Fruit fly (Drosophila melanogaster) whole organism, embryonic: ENCODE results near the gene NANS.

Experiments
- Abd-B ChIP-seq: fragments of 200-800 bp; sonication (Bioruptor generic); optimal IDR thresholded peaks from 2 replicates; lab custom pipeline; 2018; ENCODE audit warnings: missing biosample characterization, mild to moderate bottlenecking, missing genetic modification characterization, moderate library complexity
- CG10462 ChIP-seq: fragments of 200-800 bp; sonication (Bioruptor generic); optimal IDR thresholded peaks from 2 replicates; lab custom pipeline; 2016; ENCODE audit warnings: missing biosample characterization, missing genetic modification characterization
- CG10654 ChIP-seq: fragments of 200-800 bp; sonication (Bioruptor generic); optimal IDR thresholded peaks from 2 replicates; lab custom pipeline; 2016; ENCODE audit warnings: missing biosample characterization, missing genetic modification characterization
- CG12391 ChIP-seq: fragments of 200-800 bp; sonication (Bioruptor generic); optimal IDR thresholded peaks from 3 replicates; lab custom pipeline; 2018; ENCODE audit warnings: missing biosample characterization, mild to moderate bottlenecking, missing genetic modification characterization, moderate library complexity
- CG12744 ChIP-seq: fragments of 200-800 bp; sonication (Bioruptor generic); optimal IDR thresholded peaks from 2 replicates; lab custom pipeline; 2016; ENCODE audit warnings: missing biosample characterization, missing genetic modification characterization
- CG13424 ChIP-seq: fragments of 200-800 bp; sonication (Bioruptor generic); optimal IDR thresholded peaks from 2 replicates; lab custom pipeline; 2019; ENCODE audit warnings: missing biosample characterization, mild to moderate bottlenecking, missing genetic modification characterization, moderate library complexity
- CG15601 ChIP-seq: fragments of 200-800 bp; sonication (Bioruptor generic); optimal IDR thresholded peaks from 3 replicates; lab custom pipeline; 2019; ENCODE audit warnings: missing biosample characterization, mild to moderate bottlenecking, missing genetic modification characterization, moderate library complexity
- CG17568 ChIP-seq: fragments of 200-800 bp; sonication (Bioruptor generic); optimal IDR thresholded peaks from 2 replicates; lab custom pipeline; 2018; ENCODE audit warnings: missing biosample characterization, mild to moderate bottlenecking, missing genetic modification characterization, moderate library complexity
- CG2889 ChIP-seq: fragments of 200-800 bp; sonication (Bioruptor generic); IDR thresholded peaks from 3 replicates; pipeline ENCODE4 v1.3.6; 2022; ENCODE audit warnings: missing biosample characterization, missing genetic modification characterization
- CG33213 ChIP-seq: fragments of 200-800 bp; sonication (Bioruptor generic); optimal IDR thresholded peaks from 3 replicates; lab custom pipeline; 2016; ENCODE audit warnings: missing biosample characterization, missing genetic modification characterization
- CG34376 ChIP-seq: fragments of 200-800 bp; sonication (Bioruptor generic); optimal IDR thresholded peaks from 2 replicates; lab custom pipeline; 2018; ENCODE audit warnings: missing biosample characterization, mild to moderate bottlenecking, missing genetic modification characterization
- CG4707 ChIP-seq: fragments of 200-800 bp; sonication (Bioruptor generic); optimal IDR thresholded peaks from 2 replicates; lab custom pipeline; 2018; ENCODE audit warnings: missing biosample characterization, mild to moderate bottlenecking, missing genetic modification characterization, moderate library complexity
- CG5245 ChIP-seq: fragments of 200-800 bp; sonication (Bioruptor generic); optimal IDR thresholded peaks from 3 replicates; lab custom pipeline; 2016; ENCODE audit warnings: missing biosample characterization, missing genetic modification characterization
- CG6175 ChIP-seq: fragments of 200-800 bp; sonication (Bioruptor generic); IDR thresholded peaks from 3 replicates; pipeline ENCODE4 v1.3.6; 2022; ENCODE audit warnings: missing biosample characterization, missing genetic modification characterization
- CG6854 ChIP-seq: fragments of 200-800 bp; sonication (Bioruptor generic); optimal IDR thresholded peaks from 3 replicates; lab custom pipeline; 2017; ENCODE audit warnings: missing biosample characterization, mild to moderate bottlenecking, missing genetic modification characterization
- CG7928 ChIP-seq: fragments of 200-800 bp; sonication (Bioruptor generic); optimal IDR thresholded peaks from 2 replicates; lab custom pipeline; 2017; ENCODE audit warnings: missing biosample characterization, mild to moderate bottlenecking, missing genetic modification characterization
- CoRest ChIP-seq: fragments of 200-800 bp; sonication (Bioruptor generic); optimal IDR thresholded peaks from 3 replicates; lab custom pipeline; 2018; ENCODE audit warnings: missing biosample characterization, mild to moderate bottlenecking, missing genetic modification characterization, moderate library complexity
- Doc2 ChIP-seq: fragments of 200-800 bp; sonication (Bioruptor generic); IDR thresholded peaks from 2 replicates; pipeline ENCODE4 v1.3.6; 2022; ENCODE audit warnings: missing biosample characterization, missing genetic modification characterization
- E2f2 ChIP-seq: fragments of 200-800 bp; sonication (Bioruptor generic); IDR thresholded peaks from 2 replicates; pipeline ENCODE4 v1.3.6; 2022; ENCODE audit warnings: missing biosample characterization, missing genetic modification characterization
- HLH54F ChIP-seq: fragments of 200-800 bp; sonication (Bioruptor generic); optimal IDR thresholded peaks from 3 replicates; lab custom pipeline; 2016; ENCODE audit warnings: missing biosample characterization, missing genetic modification characterization
- Hr78 ChIP-seq, 2 experiments: fragments of 200-800 bp in 1 of 2; fragments of >200 bp in 1 of 2; sonication (Bioruptor generic) in 1 of 2; optimal IDR thresholded peaks; 2 replicates each; lab custom pipeline; 2017 to 2019; ENCODE audit warnings: missing biosample characterization in 2 of 2, missing genetic modification characterization in 2 of 2, mild to moderate bottlenecking in 1 of 2, moderate library complexity in 1 of 2
- MBD-R2 ChIP-seq: fragments of 200-800 bp; sonication (Bioruptor generic); IDR thresholded peaks from 2 replicates; pipeline ENCODE4 v1.3.6; 2022; ENCODE audit warnings: missing biosample characterization, missing genetic modification characterization
- MTF-1 ChIP-seq: fragments of 200-800 bp; sonication (Bioruptor generic); optimal IDR thresholded peaks from 2 replicates; lab custom pipeline; 2018; ENCODE audit warnings: missing biosample characterization, mild to moderate bottlenecking, missing genetic modification characterization, borderline replicate concordance
- Myb ChIP-seq: fragments of 200-800 bp; sonication (Bioruptor generic); optimal IDR thresholded peaks from 2 replicates; lab custom pipeline; 2016; ENCODE audit warnings: missing biosample characterization, missing genetic modification characterization
- Nf-YC ChIP-seq: fragments of 200-800 bp; optimal IDR thresholded peaks from 3 replicates; lab custom pipeline; 2019; ENCODE audit warnings: missing biosample characterization, mild to moderate bottlenecking, missing genetic modification characterization, moderate library complexity
- NfI ChIP-seq: fragments of 200-800 bp; sonication (Bioruptor generic); optimal IDR thresholded peaks from 3 replicates; lab custom pipeline; 2018; ENCODE audit warnings: missing biosample characterization, mild to moderate bottlenecking, missing genetic modification characterization, moderate library complexity
- Optix ChIP-seq: fragments of 200-800 bp; sonication (Bioruptor generic); IDR thresholded peaks from 3 replicates; pipeline ENCODE4 v1.3.6; 2022; ENCODE audit warnings: missing biosample characterization, missing genetic modification characterization
- Rx ChIP-seq: fragments of 200-800 bp; sonication (Bioruptor generic); IDR thresholded peaks from 2 replicates; pipeline ENCODE4 v1.3.6; 2022; ENCODE audit warnings: missing biosample characterization, missing genetic modification characterization
- Sin3A ChIP-seq: fragments of >200 bp; optimal IDR thresholded peaks from 2 replicates; lab custom pipeline; 2018
- Trl ChIP-seq, 3 experiments: fragments of >200 bp in 2 of 3; fragments of 200-800 bp in 1 of 3; sonication (Bioruptor generic) in 1 of 3; optimal IDR thresholded peaks; 2 replicates in 1 of 3; 3 replicates in 2 of 3; lab custom pipeline; 2016 to 2017; ENCODE audit warnings: missing biosample characterization in 1 of 3, missing genetic modification characterization in 1 of 3
- Usf ChIP-seq: fragments of 200-800 bp; sonication (Bioruptor generic); optimal IDR thresholded peaks from 2 replicates; lab custom pipeline; 2017; ENCODE audit warnings: missing genotype, missing biosample characterization, missing genetic modification characterization
- ab ChIP-seq: fragments of 200-800 bp; sonication (Bioruptor generic); optimal IDR thresholded peaks from 2 replicates; lab custom pipeline; 2016; ENCODE audit warnings: missing biosample characterization, missing genetic modification characterization
- amos ChIP-seq: fragments of 200-800 bp; sonication (Bioruptor generic); IDR thresholded peaks from 2 replicates; pipeline ENCODE4 v1.3.6; 2022; ENCODE audit warnings: missing biosample characterization, missing genetic modification characterization; ENCODE audit not compliant: partially characterized antibody
- ap ChIP-seq: fragments of 200-800 bp; sonication (Bioruptor generic); IDR thresholded peaks from 2 replicates; pipeline ENCODE4 v1.3.6; 2022; ENCODE audit warnings: missing biosample characterization, missing genetic modification characterization
- bbx ChIP-seq: fragments of 200-800 bp; sonication (Bioruptor generic); IDR thresholded peaks from 2 replicates; pipeline ENCODE4 v1.3.6; 2022; ENCODE audit warnings: missing biosample characterization, missing genetic modification characterization; ENCODE audit not compliant: partially characterized antibody
- btn ChIP-seq: fragments of 200-800 bp; sonication (Bioruptor generic); optimal IDR thresholded peaks from 2 replicates; lab custom pipeline; 2016; ENCODE audit warnings: missing biosample characterization, missing genetic modification characterization
- crp ChIP-seq, 2 experiments: fragments of 200-800 bp; sonication (Bioruptor generic); optimal IDR thresholded peaks; 2 replicates in 1 of 2; 3 replicates in 1 of 2; lab custom pipeline; 2017; ENCODE audit warnings: missing biosample characterization in 2 of 2, missing genetic modification characterization in 2 of 2, mild to moderate bottlenecking in 1 of 2, moderate library complexity in 1 of 2
- dati ChIP-seq: fragments of 200-800 bp; sonication (Bioruptor generic); IDR thresholded peaks from 2 replicates; pipeline ENCODE4 v1.3.6; 2022; ENCODE audit warnings: missing biosample characterization, missing genetic modification characterization
- dmrt11E ChIP-seq: fragments of 200-800 bp; sonication (Bioruptor generic); optimal IDR thresholded peaks from 3 replicates; lab custom pipeline; 2018; ENCODE audit warnings: missing biosample characterization, mild to moderate bottlenecking, missing genetic modification characterization, moderate library complexity
- ems ChIP-seq: fragments of 200-800 bp; sonication (Bioruptor generic); optimal IDR thresholded peaks from 3 replicates; lab custom pipeline; 2016; ENCODE audit warnings: missing biosample characterization, missing genetic modification characterization
- fru ChIP-seq: fragments of >200 bp; optimal IDR thresholded peaks from 2 replicates; lab custom pipeline; 2017
- gt ChIP-seq: fragments of 200-800 bp; sonication (Bioruptor generic); IDR thresholded peaks from 2 replicates; pipeline ENCODE4 v1.3.6; 2022; ENCODE audit warnings: missing biosample characterization, missing genetic modification characterization
- her ChIP-seq: fragments of 200-800 bp; sonication (Bioruptor generic); optimal IDR thresholded peaks from 2 replicates; lab custom pipeline; 2016; ENCODE audit warnings: missing biosample characterization, missing genetic modification characterization
- lab ChIP-seq: fragments of 200-800 bp; sonication (Bioruptor generic); optimal IDR thresholded peaks from 3 replicates; lab custom pipeline; 2017; ENCODE audit warnings: missing biosample characterization, missing genetic modification characterization, mild to moderate bottlenecking, moderate library complexity, missing genetic modification reagents
- lmd ChIP-seq: fragments of 200-800 bp; sonication (Bioruptor generic); IDR thresholded peaks from 2 replicates; pipeline ENCODE4 v1.3.6; 2022; ENCODE audit warnings: missing biosample characterization, missing genetic modification characterization
- luna ChIP-seq: fragments of 200-800 bp; sonication (Bioruptor generic); optimal IDR thresholded peaks from 2 replicates; lab custom pipeline; 2016; ENCODE audit warnings: missing biosample characterization, missing genetic modification characterization
- phol ChIP-seq: fragments of 200-800 bp; sonication (Bioruptor generic); optimal IDR thresholded peaks from 3 replicates; lab custom pipeline; 2018; ENCODE audit warnings: missing biosample characterization, mild to moderate bottlenecking, missing genetic modification characterization, moderate library complexity
- sc ChIP-seq, 3 experiments: fragments of >200 bp in 2 of 3; fragments of 200-800 bp in 1 of 3; sonication (Bioruptor generic) in 1 of 3; optimal IDR thresholded peaks; 2 replicates in 2 of 3; 3 replicates in 1 of 3; lab custom pipeline; 2017; ENCODE audit warnings: mild to moderate bottlenecking in 1 of 3, missing biosample characterization in 1 of 3, missing genetic modification characterization in 1 of 3, missing genetic modification reagents in 1 of 3
- unpg ChIP-seq: fragments of 200-800 bp; sonication (Bioruptor generic); optimal IDR thresholded peaks from 3 replicates; lab custom pipeline; 2018; ENCODE audit warnings: missing biosample characterization, mild to moderate bottlenecking, missing genetic modification characterization, moderate library complexity
- wek ChIP-seq: fragments of 200-800 bp; sonication (Bioruptor generic); optimal IDR thresholded peaks from 3 replicates; lab custom pipeline; 2018; ENCODE audit warnings: missing biosample characterization, mild to moderate bottlenecking, missing genetic modification characterization, moderate library complexity

Gene NANS

DNA sequence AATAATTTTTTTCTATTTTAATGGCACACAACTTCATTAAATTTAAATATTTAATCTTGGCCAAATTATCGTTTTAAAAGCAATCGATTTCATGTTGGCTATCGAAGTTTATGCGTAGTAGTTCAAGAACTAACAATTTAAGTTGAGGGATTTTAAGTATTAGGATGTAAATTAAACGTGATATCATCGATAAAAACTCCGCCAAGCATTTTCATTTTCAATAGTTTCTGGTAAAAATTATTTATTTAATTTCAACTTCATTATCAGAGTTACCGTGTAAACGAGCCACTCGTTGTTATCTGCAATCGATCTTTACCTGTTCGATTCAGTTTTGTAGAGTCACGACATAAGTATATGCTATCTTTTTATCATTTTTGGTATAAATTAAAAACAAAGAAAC lies 23.4 kb upstream of the NANS start (continued):
- TF ChIP-seq CG6175 (GFP tag; lab: Robert Waterston, UW) = peak; percentile 75; the same call in 2 of the 3 replicates
- TF ChIP-seq HLH54F = peak; percentile 89
- peak; percentile 97 for TF ChIP-seq CG17568 (GFP tag; lab: Kevin White, UChicago)
- peak; percentile 98 for TF ChIP-seq CG15601 (tag; lab: Kevin White, UChicago)
- peak; percentile 99 for TF ChIP-seq CG33213 (GFP tag; lab: Kevin White, UChicago)
- TF ChIP-seq crp (GFP tag; optimal IDR thresholded peaks at IDR 0.05; lab: Kevin White, UChicago) = peak in 1 of 2 experiments; percentile 67
- TF ChIP-seq sc (optimal IDR thresholded peaks at IDR 0.05; lab: Kevin White, UChicago) = no peak
- TF ChIP-seq sc (GFP tag; optimal IDR thresholded peaks at IDR 0.05; lab: Kevin White, UChicago) = peak; percentile 94
- peak; percentile 86 for TF ChIP-seq CG2889
- no peak for TF ChIP-seq fru (lab: Kevin White, UChicago)
- peak; percentile 90 for TF ChIP-seq dati (GFP tag; lab: Robert Waterston, UW)
- peak; percentile 93 for TF ChIP-seq CG10462 (GFP tag; lab: Kevin White, UChicago)
- TF ChIP-seq CG12391 = peak; percentile 99
- peak; percentile 97 for TF ChIP-seq ems (GFP tag; lab: Kevin White, UChicago)
- TF ChIP-seq unpg (GFP tag; lab: Kevin White, UChicago) = peak; percentile 99
- peak; percentile 98 for TF ChIP-seq btn (GFP tag; lab: Kevin White, UChicago)
- TF ChIP-seq CG7928 (GFP tag; lab: Kevin White, UChicago) = peak; percentile 88
- peak; percentile 92 for TF ChIP-seq wek (GFP tag; lab: Kevin White, UChicago)
- TF ChIP-seq her (GFP tag; lab: Kevin White, UChicago) = peak; percentile 90
- TF ChIP-seq CG12744 = peak; percentile 94
- peak; percentile 94 for TF ChIP-seq MBD-R2 (GFP tag; lab: Robert Waterston, UW)
- peak; percentile 97 for TF ChIP-seq NfI (GFP tag; lab: Kevin White, UChicago)
- no peak for TF ChIP-seq Sin3A (lab: Kevin White, UChicago)
- no peak for TF ChIP-seq Trl (optimal IDR thresholded peaks at IDR 0.05; lab: Kevin White, UChicago)
- TF ChIP-seq Trl (GFP tag; optimal IDR thresholded peaks at IDR 0.05; lab: Kevin White, UChicago) = peak; percentile 95
- TF ChIP-seq dmrt11E (tag; lab: Kevin White, UChicago) = peak; percentile 99
- TF ChIP-seq phol (tag; lab: Kevin White, UChicago) = peak; percentile 99
- peak; percentile 99 for TF ChIP-seq MTF-1 (GFP tag; lab: Kevin White, UChicago)
- peak; percentile 70 for TF ChIP-seq Myb (GFP tag; lab: Kevin White, UChicago)
- TF ChIP-seq Abd-B (GFP tag; lab: Kevin White, UChicago) = peak; percentile 94
- TF ChIP-seq bbx (GFP tag; lab: Robert Waterston, UW) = no peak
- peak; percentile 85 for TF ChIP-seq E2f2
- peak; percentile 97 for TF ChIP-seq CG10654 (GFP tag; lab: Kevin White, UChicago)
- TF ChIP-seq gt (GFP tag; lab: Robert Waterston, UW) = peak; percentile 85
- peak; percentile 99 for TF ChIP-seq CoRest (tag; lab: Kevin White, UChicago)
- TF ChIP-seq lab (GFP tag; lab: Kevin White, UChicago) = peak; percentile 98
- TF ChIP-seq CG4707 (GFP tag; lab: Kevin White, UChicago) = peak; percentile 94
- peak; percentile 86 for TF ChIP-seq Optix
- TF ChIP-seq CG13424 (tag; lab: Kevin White, UChicago) = peak; percentile 99
- TF ChIP-seq Doc2 = no peak
- TF ChIP-seq amos = no peak
- TF ChIP-seq lmd (GFP tag; lab: Robert Waterston, UW) = peak; percentile 94
- TF ChIP-seq Hr78 (GFP tag; optimal IDR thresholded peaks at IDR 0.05; lab: Kevin White, UChicago) = peak in 1 of 2 experiments; percentile 89
- peak; percentile 97 for TF ChIP-seq ap (GFP tag; lab: Robert Waterston, UW)
- TF ChIP-seq ab (GFP tag; lab: Kevin White, UChicago) = peak; percentile 73
- TF ChIP-seq Rx (GFP tag; lab: Robert Waterston, UW) = peak; percentile 94
- TF ChIP-seq CG5245 (GFP tag; lab: Kevin White, UChicago) = peak; percentile 94
- peak; percentile 100 for TF ChIP-seq CG34376 (GFP tag; lab: Kevin White, UChicago)
- peak; percentile 93 for TF ChIP-seq Usf (GFP tag; lab: Kevin White, UChicago)
- TF ChIP-seq luna = peak; percentile 75
- TF ChIP-seq Nf-YC (tag; lab: Kevin White, UChicago) = peak; percentile 92
- TF ChIP-seq CG6854 (GFP tag; lab: Kevin White, UChicago) = peak; percentile 98
